Fruit fly (Drosophila melanogaster) whole organism, embryonic: Measurements from ENCODE around the gene CG33293.

Experiments used
- Aef1 ChIP-seq: fragments of 200-800 bp; sonication (Bioruptor generic); IDR thresholded peaks from 3 replicates; pipeline ENCODE4 v1.3.6; 2022; ENCODE audit warnings: missing biosample characterization, missing genetic modification characterization
- Asciz ChIP-seq: fragments of 200-800 bp; sonication (Bioruptor generic); optimal IDR thresholded peaks from 2 replicates; lab custom pipeline; 2017; ENCODE audit warnings: missing biosample characterization, mild to moderate bottlenecking, missing genetic modification characterization, missing genetic modification reagents
- Atf3 ChIP-seq: fragments of 200-800 bp; sonication (Bioruptor generic); optimal IDR thresholded peaks from 3 replicates; lab custom pipeline; 2016; ENCODE audit warnings: missing biosample characterization, missing genetic modification characterization
- Awh ChIP-seq: fragments of 200-800 bp; sonication (Bioruptor generic); IDR thresholded peaks from 2 replicates; pipeline ENCODE4, ENCODE4 v1.3.6; 2022; ENCODE audit warnings: missing biosample characterization, missing genetic modification characterization
- B-H2 ChIP-seq: fragments of 200-800 bp; sonication (Bioruptor generic); optimal IDR thresholded peaks from 2 replicates; lab custom pipeline; 2018; ENCODE audit warnings: missing biosample characterization, mild to moderate bottlenecking, missing genetic modification characterization
- CG1024 ChIP-seq: fragments of 200-800 bp; sonication (Bioruptor generic); IDR thresholded peaks from 2 replicates; pipeline ENCODE4 v1.3.6; 2022; ENCODE audit warnings: missing biosample characterization, missing genetic modification characterization
- CG10979 ChIP-seq: fragments of 200-800 bp; sonication (Bioruptor generic); optimal IDR thresholded peaks from 2 replicates; lab custom pipeline; 2018; ENCODE audit warnings: missing biosample characterization, mild to moderate bottlenecking, missing genetic modification characterization, moderate library complexity
- CG11085 ChIP-seq: fragments of 200-800 bp; sonication (Bioruptor generic); IDR thresholded peaks from 2 replicates; pipeline ENCODE4 v1.3.6; 2022; ENCODE audit warnings: missing biosample characterization, missing genetic modification characterization
- CG13624 ChIP-seq: fragments of 200-800 bp; sonication (Bioruptor generic); optimal IDR thresholded peaks from 2 replicates; lab custom pipeline; 2016; ENCODE audit warnings: missing biosample characterization, missing genetic modification characterization
- CG14860 ChIP-seq: fragments of 200-800 bp; sonication (Bioruptor generic); IDR thresholded peaks from 3 replicates; pipeline ENCODE4 v1.3.6; 2022; ENCODE audit warnings: missing biosample characterization, missing genetic modification characterization; ENCODE audit not compliant: partially characterized antibody
- CG1529 ChIP-seq: fragments of 200-800 bp; sonication (Bioruptor generic); optimal IDR thresholded peaks from 3 replicates; lab custom pipeline; 2018; ENCODE audit warnings: missing biosample characterization, missing genetic modification characterization
- CG15601 ChIP-seq: fragments of 200-800 bp; sonication (Bioruptor generic); optimal IDR thresholded peaks from 3 replicates; lab custom pipeline; 2019; ENCODE audit warnings: missing biosample characterization, mild to moderate bottlenecking, missing genetic modification characterization, moderate library complexity
- CG18764 ChIP-seq: fragments of 200-800 bp; sonication (Bioruptor generic); optimal IDR thresholded peaks from 3 replicates; lab custom pipeline; 2016; ENCODE audit warnings: missing biosample characterization, missing genetic modification characterization
- CG3407 ChIP-seq: fragments of 200-800 bp; sonication (Bioruptor generic); optimal IDR thresholded peaks from 2 replicates; lab custom pipeline; 2018; ENCODE audit warnings: missing biosample characterization, mild to moderate bottlenecking, missing genetic modification characterization
- CG34422 ChIP-seq: fragments of 200-800 bp; sonication (Bioruptor generic); IDR thresholded peaks from 3 replicates; pipeline ENCODE4 v1.3.6; 2022; ENCODE audit warnings: missing biosample characterization, missing genetic modification characterization
- CG7745 ChIP-seq: fragments of 200-800 bp; sonication (Bioruptor generic); optimal IDR thresholded peaks from 2 replicates; lab custom pipeline; 2018; ENCODE audit warnings: missing biosample characterization, mild to moderate bottlenecking, missing genetic modification characterization, moderate library complexity
- CG8359 ChIP-seq: fragments of 200-800 bp; sonication (Bioruptor generic); optimal IDR thresholded peaks from 2 replicates; lab custom pipeline; 2017; ENCODE audit warnings: missing biosample characterization, mild to moderate bottlenecking, missing genetic modification characterization, borderline replicate concordance
- CG8944 ChIP-seq: fragments of 200-800 bp; sonication (Bioruptor generic); optimal IDR thresholded peaks from 3 replicates; lab custom pipeline; 2016; ENCODE audit warnings: missing biosample characterization, missing genetic modification characterization
- Drgx ChIP-seq: fragments of 200-800 bp; sonication (Bioruptor generic); IDR thresholded peaks from 2 replicates; pipeline ENCODE4 v1.3.6; 2022; ENCODE audit warnings: missing biosample characterization, missing genetic modification characterization
- E2f1 ChIP-seq: fragments of 200-800 bp; sonication (Bioruptor generic); IDR thresholded peaks from 2 replicates; pipeline ENCODE4 v1.3.6; 2022; ENCODE audit warnings: missing biosample characterization, missing genetic modification characterization
- Ets65A ChIP-seq: fragments of 200-800 bp; sonication (Bioruptor generic); peaks from one replicate; lab custom pipeline; 2016; ENCODE audit warnings: missing biosample characterization, missing genetic modification characterization
- Ets97D ChIP-seq: fragments of 200-800 bp; sonication (Bioruptor generic); optimal IDR thresholded peaks from 3 replicates; lab custom pipeline; 2016; ENCODE audit warnings: missing biosample characterization, missing genetic modification characterization
- HmgD ChIP-seq: fragments of 200-800 bp; sonication (Bioruptor generic); optimal IDR thresholded peaks from 3 replicates; lab custom pipeline; 2016; ENCODE audit warnings: missing biosample characterization, missing genetic modification characterization
- Kr ChIP-seq: fragments of 200-800 bp; sonication (Bioruptor generic); optimal IDR thresholded peaks from 2 replicates; lab custom pipeline; 2017; ENCODE audit warnings: missing biosample characterization, mild to moderate bottlenecking, missing genetic modification characterization
- Nf-YB ChIP-seq: fragments of 200-800 bp; sonication (Bioruptor generic); optimal IDR thresholded peaks from 3 replicates; lab custom pipeline; 2019; ENCODE audit warnings: missing biosample characterization, mild to moderate bottlenecking, missing genetic modification characterization, moderate library complexity
- Oaz ChIP-seq: fragments of 200-800 bp; sonication (Bioruptor generic); IDR thresholded peaks from 2 replicates; pipeline ENCODE4 v1.3.6; 2022; ENCODE audit warnings: missing biosample characterization, missing genetic modification characterization
- Oli ChIP-seq: fragments of 200-800 bp; sonication (Bioruptor generic); optimal IDR thresholded peaks from 2 replicates; lab custom pipeline; 2018; ENCODE audit warnings: missing biosample characterization, mild to moderate bottlenecking, missing genetic modification characterization, moderate library complexity
- Pdp1 ChIP-seq, 2 experiments: fragments of 200-800 bp; sonication (Bioruptor generic); optimal IDR thresholded peaks; 3 replicates each; lab custom pipeline; 2016; ENCODE audit warnings: missing biosample characterization in 2 of 2, missing genetic modification characterization in 2 of 2, mild to moderate bottlenecking in 1 of 2, moderate library complexity in 1 of 2
- Tbp ChIP-seq: fragments of >200 bp; optimal IDR thresholded peaks from 2 replicates; lab custom pipeline; 2018; ENCODE audit warnings: missing biosample characterization, missing genetic modification characterization
- Xrp1 ChIP-seq: fragments of 200-800 bp; sonication (Bioruptor generic); IDR thresholded peaks from 2 replicates; pipeline ENCODE4 v1.3.6; 2022; ENCODE audit warnings: missing biosample characterization, missing genetic modification characterization
- YL-1 ChIP-seq: fragments of 200-800 bp; sonication (Bioruptor generic); optimal IDR thresholded peaks from 3 replicates; lab custom pipeline; 2017; ENCODE audit warnings: missing biosample characterization, mild to moderate bottlenecking, missing genetic modification characterization
- ab ChIP-seq: fragments of 200-800 bp; sonication (Bioruptor generic); optimal IDR thresholded peaks from 2 replicates; lab custom pipeline; 2016; ENCODE audit warnings: missing biosample characterization, missing genetic modification characterization
- croc ChIP-seq: fragments of 200-800 bp; sonication (Bioruptor generic); conservative IDR thresholded peaks from 3 replicates; pipeline ENCODE4 v1.3.6; 2022; ENCODE audit warnings: missing biosample characterization, missing genetic modification characterization
- dati ChIP-seq: fragments of 200-800 bp; sonication (Bioruptor generic); IDR thresholded peaks from 2 replicates; pipeline ENCODE4 v1.3.6; 2022; ENCODE audit warnings: missing biosample characterization, missing genetic modification characterization
- eyg ChIP-seq: fragments of 200-800 bp; sonication (Bioruptor generic); optimal IDR thresholded peaks from 3 replicates; lab custom pipeline; 2016; ENCODE audit warnings: missing biosample characterization, missing genetic modification characterization
- gsb-n ChIP-seq: fragments of 200-800 bp; sonication (Bioruptor generic); optimal IDR thresholded peaks from 3 replicates; lab custom pipeline; 2018; ENCODE audit warnings: missing biosample characterization, mild to moderate bottlenecking, missing genetic modification characterization
- her ChIP-seq: fragments of 200-800 bp; sonication (Bioruptor generic); optimal IDR thresholded peaks from 2 replicates; lab custom pipeline; 2016; ENCODE audit warnings: missing biosample characterization, missing genetic modification characterization
- insv ChIP-seq, 2 experiments: fragments of 200-800 bp; sonication (Bioruptor generic); optimal IDR thresholded peaks; 3 replicates each; lab custom pipeline; 2016 to 2018; ENCODE audit warnings: missing biosample characterization in 2 of 2, missing genetic modification characterization in 2 of 2
- kni ChIP-seq: fragments of 200-800 bp; sonication (Bioruptor generic); optimal IDR thresholded peaks from 3 replicates; lab custom pipeline; 2017; ENCODE audit warnings: mild to moderate bottlenecking, missing biosample characterization, missing genetic modification reagents, missing genetic modification characterization
- lab ChIP-seq: fragments of 200-800 bp; sonication (Bioruptor generic); optimal IDR thresholded peaks from 3 replicates; lab custom pipeline; 2017; ENCODE audit warnings: missing biosample characterization, missing genetic modification characterization, mild to moderate bottlenecking, moderate library complexity, missing genetic modification reagents
- lilli ChIP-seq: fragments of 200-800 bp; sonication (Bioruptor generic); optimal IDR thresholded peaks from 3 replicates; lab custom pipeline; 2016; ENCODE audit warnings: missing biosample characterization, missing genetic modification characterization
- pfk ChIP-seq: fragments of 200-800 bp; sonication (Bioruptor generic); optimal IDR thresholded peaks from 2 replicates; lab custom pipeline; 2018; ENCODE audit warnings: missing biosample characterization, mild to moderate bottlenecking, missing genetic modification characterization, moderate library complexity
- pum ChIP-seq: fragments of 200-800 bp; sonication (Bioruptor generic); optimal IDR thresholded peaks from 2 replicates; lab custom pipeline; 2016; ENCODE audit warnings: missing biosample characterization, missing genetic modification characterization
- salm ChIP-seq: fragments of 200-800 bp; sonication (Bioruptor generic); optimal IDR thresholded peaks from 2 replicates; lab custom pipeline; 2018; ENCODE audit warnings: missing biosample characterization, mild to moderate bottlenecking, missing genetic modification characterization
- sd ChIP-seq: fragments of 200-800 bp; sonication (Bioruptor generic); optimal IDR thresholded peaks from 3 replicates; lab custom pipeline; 2018; ENCODE audit warnings: missing biosample characterization, mild to moderate bottlenecking, missing genetic modification characterization, moderate library complexity
- sens ChIP-seq: fragments of 200-800 bp; sonication (Bioruptor generic); peaks from one replicate; lab custom pipeline; 2016; ENCODE audit warnings: missing biosample characterization, missing genetic modification characterization
- ssp ChIP-seq: fragments of 200-800 bp; sonication (Bioruptor generic); IDR thresholded peaks from 2 replicates; pipeline ENCODE4 v1.3.6; 2022; ENCODE audit warnings: missing biosample characterization, missing genetic modification characterization
- ttk ChIP-seq: fragments of 200-800 bp; sonication (Bioruptor generic); IDR thresholded peaks from 2 replicates; pipeline ENCODE4 v2.1.2; 2022; ENCODE audit warnings: missing biosample characterization, missing genetic modification characterization
- wor ChIP-seq: fragments of 200-800 bp; sonication (Bioruptor generic); IDR thresholded peaks from 2 replicates; pipeline ENCODE4 v1.3.6; 2022; ENCODE audit warnings: missing biosample characterization, missing genetic modification characterization

CG33293 gene

dm6 chr3R:5205319-5206033 lies 35.1 kb downstream of the CG33293 start:
- TF ChIP-seq dati (GFP tag; lab: Robert Waterston, UW) (no peak), Ets65A (GFP tag; lab: Kevin White, UChicago) (peak; percentile 66)

- TF ChIP-seq Pdp1 (GFP tag; optimal IDR thresholded peaks at IDR 0.05; lab: Kevin White, UChicago) (peak in 1 of 2 experiments; percentile 13), Ets97D (GFP tag; lab: Kevin White, UChicago) (no peak), salm (no peak), Aef1 (no peak), Asciz (GFP tag; lab: Kevin White, UChicago) (no peak), E2f1 (GFP tag; lab: Robert Waterston, UW) (no peak), Drgx (GFP tag; lab: Robert Waterston, UW) (no peak), eyg (GFP tag; lab: Kevin White, UChicago) (no peak), CG18764 (GFP tag; lab: Kevin White, UChicago) (no peak), CG1024 (GFP tag; lab: Robert Waterston, UW) (0 out of 2 replicates have a peak, but pooled peaks have one; percentile 7), sd (tag; lab: Kevin White, UChicago) (no peak), Awh (GFP tag; lab: Robert Waterston, UW) (0 out of 2 replicates have a peak, but pooled peaks have one; percentile 20), ttk (no peak), Oaz (GFP tag; lab: Robert Waterston, UW) (no peak), Nf-YB (peak; percentile 24), ssp (GFP tag; lab: Robert Waterston, UW) (no peak), kni (GFP tag; lab: Kevin White, UChicago) (peak; percentile 17), CG15601 (tag; lab: Kevin White, UChicago) (peak; percentile 5), Kr (GFP tag; lab: Kevin White, UChicago) (no peak), Atf3 (GFP tag; lab: Kevin White, UChicago) (no peak), ab (no peak), sens (peak; percentile 79), wor (GFP tag; lab: Robert Waterston, UW) (no peak), CG13624 (GFP tag; lab: Kevin White, UChicago) (no peak), lab (GFP tag; lab: Kevin White, UChicago) (peak; percentile 8), CG10979 (tag; lab: Kevin White, UChicago) (no peak), CG8944 (GFP tag; lab: Kevin White, UChicago) (no peak), insv (GFP tag; optimal IDR thresholded peaks at IDR 0.05; lab: Kevin White, UChicago) (peak in 1 of 2 experiments; percentile 6), CG1529 (GFP tag; lab: Kevin White, UChicago) (no peak), CG14860 (GFP tag; lab: Robert Waterston, UW) (no peak), CG34422 (GFP tag; lab: Robert Waterston, UW) (no peak), lilli (no peak), YL-1 (GFP tag; lab: Kevin White, UChicago) (no peak), CG7745 (peak; percentile 8), pum (GFP tag; lab: Kevin White, UChicago) (no peak), her (GFP tag; lab: Kevin White, UChicago) (no peak), Oli (tag; lab: Kevin White, UChicago) (no peak), Tbp (GFP tag; lab: Kevin White, UChicago) (no peak), CG8359 (GFP tag; lab: Kevin White, UChicago) (no peak), gsb-n (tag; lab: Kevin White, UChicago) (no peak), HmgD (GFP tag; lab: Kevin White, UChicago) (no peak), pfk (GFP tag; lab: Kevin White, UChicago) (no peak), B-H2 (GFP tag; lab: Kevin White, UChicago) (no peak), croc (GFP tag; lab: Robert Waterston, UW) (no peak), CG11085 (no peak), Xrp1 (0 out of 2 replicates have a peak, but pooled peaks have one; percentile 20), CG3407 (GFP tag; lab: Kevin White, UChicago) (no peak)
Observed at dm6 chr3R:5203796-5204195, 36.7 kb downstream of the CG33293 start.
